Worm (Caenorhabditis elegans): ENCODE data around the gene igcm-2.

Gene igcm-2

DNA sequence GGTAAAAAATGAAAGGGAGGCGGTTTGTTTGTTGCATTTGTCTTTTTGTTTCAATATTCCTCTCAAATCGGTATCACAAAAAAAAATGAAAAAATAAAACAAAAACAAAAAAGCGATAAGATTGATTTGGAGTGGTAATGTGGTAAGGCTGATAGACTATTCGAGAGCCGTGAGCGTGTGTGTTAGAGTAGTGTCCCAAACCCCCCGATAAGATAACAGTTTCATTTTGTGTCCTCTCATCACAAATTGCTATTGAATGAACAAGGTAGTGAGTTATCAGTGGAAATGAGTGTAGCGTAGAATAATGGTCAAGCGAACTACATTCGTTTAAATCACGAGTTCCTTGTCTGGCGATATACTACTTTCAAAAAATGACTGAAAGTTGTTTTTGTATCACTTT is 52.9 kb downstream of the igcm-2 start:
- peak; percentile 3 for TF ChIP-seq atf-7 (tag; optimal IDR thresholded peaks at IDR 0.05)
- TF ChIP-seq somi-1 (GFP tag; optimal IDR thresholded peaks at IDR 0.05): no peak
- TF ChIP-seq nfyb-1 (GFP tag; IDR thresholded peaks at IDR 0.05): peak; percentile 42; the same call in 1 of the 2 replicates
- peak; percentile 93 for TF ChIP-seq nhr-80 (tag; optimal IDR thresholded peaks at IDR 0.05)
- TF ChIP-seq nhr-90 (tag; optimal IDR thresholded peaks at IDR 0.05): peak; percentile 16
- TF ChIP-seq pha-4 (tag; optimal IDR thresholded peaks at IDR 0.05): peak; percentile 2
- peak; percentile 38 for TF ChIP-seq ztf-22 (GFP tag; optimal IDR thresholded peaks at IDR 0.05)
- TF ChIP-seq let-607 (tag; optimal IDR thresholded peaks at IDR 0.05): peak in 1 of 2 experiments; percentile 9
- no peak for TF ChIP-seq Y56A3A.18 (GFP tag; IDR thresholded peaks at IDR 0.05)

DNA sequence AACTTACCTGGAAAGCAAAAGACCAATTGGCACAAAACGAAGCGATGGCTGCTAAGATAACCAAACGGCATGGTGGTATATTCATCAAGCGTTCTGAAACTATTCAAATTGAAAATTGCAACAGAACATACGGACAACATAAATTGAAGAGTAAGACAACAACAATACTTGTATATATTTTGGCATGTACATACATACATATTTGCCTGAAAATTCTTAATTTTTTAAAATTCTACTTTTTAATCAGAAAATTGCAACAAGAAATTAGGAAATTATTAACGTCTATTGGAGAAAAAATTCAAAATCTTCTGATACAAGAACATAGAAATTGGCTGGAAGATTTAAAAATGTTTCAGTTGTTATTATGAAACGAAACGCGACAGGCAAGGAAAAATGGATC is 53.4 kb downstream of the igcm-2 start, which contains the start of gene C03B1.13:
Gene C03B1.13, minus strand, starts transcription at position 101 of the 400 bp plus-strand sequence.
- TF ChIP-seq lin-35 (GFP tag; optimal IDR thresholded peaks at IDR 0.05): no peak
- no peak for TF ChIP-seq madf-8 (GFP tag; conservative IDR thresholded peaks at IDR 0.05)
- no peak for TF ChIP-seq egl-18 (GFP tag; IDR thresholded peaks at IDR 0.05)
- TF ChIP-seq madf-10 (tag; optimal IDR thresholded peaks at IDR 0.05): no peak
- no peak for TF ChIP-seq lin-26 (GFP tag; IDR thresholded peaks at IDR 0.05)
- TF ChIP-seq ztf-18 (tag; optimal IDR thresholded peaks at IDR 0.05): no peak
- TF ChIP-seq ceh-58 (GFP tag; IDR thresholded peaks at IDR 0.05): no peak
- no peak for TF ChIP-seq ekl-4 (GFP tag; IDR thresholded peaks at IDR 0.05)
- TF ChIP-seq T26A5.8 (tag; optimal IDR thresholded peaks at IDR 0.05): no peak
- TF ChIP-seq F57A8.1 (GFP tag; optimal IDR thresholded peaks at IDR 0.05): no peak
- TF ChIP-seq B0035.1 (tag; optimal IDR thresholded peaks at IDR 0.05): no peak
- no peak for TF ChIP-seq nfya-1 (tag; optimal IDR thresholded peaks at IDR 0.05; ENCODE audit: borderline replicate concordance, insufficient read depth)
- TF ChIP-seq ztf-25 (GFP tag; IDR thresholded peaks at IDR 0.05): no peak
- TF ChIP-seq Y53G8AR.9 (GFP tag; conservative IDR thresholded peaks at IDR 0.05): no peak
- TF ChIP-seq madf-6 (GFP tag; IDR thresholded peaks at IDR 0.05): no peak

DNA sequence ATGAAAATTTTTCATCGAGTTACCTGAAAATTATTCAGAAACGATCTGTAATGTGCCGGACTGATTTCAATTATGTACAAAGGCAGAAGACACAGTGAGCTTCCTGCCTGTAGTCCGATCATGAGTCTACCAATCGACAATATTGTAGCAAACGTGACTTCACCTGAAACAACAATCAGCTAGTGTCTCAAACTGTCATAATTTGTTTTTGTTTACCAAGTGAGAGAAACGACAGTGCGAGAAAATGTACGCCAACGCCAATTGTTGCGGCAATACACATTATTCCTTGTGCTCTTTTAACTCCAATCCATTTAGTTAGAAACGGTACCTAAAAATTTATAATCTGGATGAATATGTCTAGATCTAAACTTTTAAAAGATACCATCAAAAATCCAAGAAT is 54.1 kb downstream of the igcm-2 start:
- no peak for TF ChIP-seq bed-1 (GFP tag; IDR thresholded peaks at IDR 0.05)
- TF ChIP-seq snpc-1.1 (tag; optimal IDR thresholded peaks at IDR 0.05; ENCODE audit: insufficient read depth): no peak

DNA sequence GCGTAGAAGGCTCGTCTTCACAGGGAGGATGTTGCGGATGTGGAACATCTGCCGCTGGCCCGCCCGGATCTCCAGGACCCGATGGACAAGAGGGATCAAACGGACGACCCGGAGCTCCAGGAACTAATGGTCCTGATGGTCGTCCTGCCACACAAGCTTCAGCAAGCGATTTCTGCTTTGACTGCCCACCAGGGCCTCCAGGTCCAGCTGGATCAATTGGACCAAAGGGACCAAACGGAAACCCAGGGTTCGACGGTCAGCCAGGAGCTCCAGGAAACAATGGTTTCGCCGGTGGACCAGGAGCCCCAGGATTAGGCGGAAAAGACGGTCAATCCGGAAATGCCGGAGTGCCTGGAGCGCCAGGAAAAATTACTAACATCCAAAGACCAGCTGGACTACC is 56.8 kb downstream of the igcm-2 start:
- peak; percentile 16 for TF ChIP-seq ceh-79 (tag; optimal IDR thresholded peaks at IDR 0.05)
- TF ChIP-seq attf-5 (GFP tag; optimal IDR thresholded peaks at IDR 0.05): no peak
- TF ChIP-seq bed-2 (GFP tag; IDR thresholded peaks at IDR 0.05): no peak
- TF ChIP-seq athp-1 (tag; optimal IDR thresholded peaks at IDR 0.05): no peak
- TF ChIP-seq egrh-3 (GFP tag; IDR thresholded peaks at IDR 0.05): peak; percentile 58; the same call in 1 of the 2 replicates
- TF ChIP-seq F37B4.10 (GFP tag; IDR thresholded peaks at IDR 0.05): no peak
- TF ChIP-seq hlh-26 (GFP tag; conservative IDR thresholded peaks at IDR 0.05): no peak
- peak; percentile 29; the same call in 1 of the 2 replicates for TF ChIP-seq B0336.3 (GFP tag; IDR thresholded peaks at IDR 0.05)
- no peak for TF ChIP-seq unc-62 (GFP tag; optimal IDR thresholded peaks at IDR 0.05)
- TF ChIP-seq lin-26 (GFP tag; IDR thresholded peaks at IDR 0.05): 0 out of 2 replicates have a peak, but pooled peaks have one; percentile 20
- no peak for TF ChIP-seq repo-1 (tag; optimal IDR thresholded peaks at IDR 0.05)
- TF ChIP-seq zfh-2 (GFP tag; conservative IDR thresholded peaks at IDR 0.05): peak; percentile 78
- TF ChIP-seq efl-1 (GFP tag; optimal IDR thresholded peaks at IDR 0.05): no peak

Data from whole organism, young adult.